Fruit fly (Drosophila melanogaster) whole organism, embryonic: Measurements from ENCODE around the gene CG6168.

Experiments
- Awh ChIP-seq: fragments of 200-800 bp; sonication (Bioruptor generic); IDR thresholded peaks from 2 replicates; pipeline ENCODE4, ENCODE4 v1.3.6; 2022; ENCODE audit warnings: missing biosample characterization, missing genetic modification characterization
- CG10267 ChIP-seq: fragments of 200-800 bp; sonication (Bioruptor generic); optimal IDR thresholded peaks from 2 replicates; lab custom pipeline; 2018; ENCODE audit warnings: missing biosample characterization, mild to moderate bottlenecking, missing genetic modification characterization, moderate library complexity
- CG10543 ChIP-seq: fragments of 200-800 bp; sonication (Bioruptor generic); optimal IDR thresholded peaks from 3 replicates; lab custom pipeline; 2017; ENCODE audit warnings: missing biosample characterization, mild to moderate bottlenecking, missing genetic modification characterization, moderate library complexity
- CG10979 ChIP-seq: fragments of 200-800 bp; sonication (Bioruptor generic); optimal IDR thresholded peaks from 2 replicates; lab custom pipeline; 2018; ENCODE audit warnings: missing biosample characterization, mild to moderate bottlenecking, missing genetic modification characterization, moderate library complexity
- CG11085 ChIP-seq: fragments of 200-800 bp; sonication (Bioruptor generic); IDR thresholded peaks from 2 replicates; pipeline ENCODE4 v1.3.6; 2022; ENCODE audit warnings: missing biosample characterization, missing genetic modification characterization
- CG12391 ChIP-seq: fragments of 200-800 bp; sonication (Bioruptor generic); optimal IDR thresholded peaks from 3 replicates; lab custom pipeline; 2018; ENCODE audit warnings: missing biosample characterization, mild to moderate bottlenecking, missing genetic modification characterization, moderate library complexity
- CG14441 ChIP-seq: fragments of 200-800 bp; sonication (Bioruptor generic); IDR thresholded peaks from 2 replicates; pipeline ENCODE4 v1.3.6; 2022; ENCODE audit warnings: missing biosample characterization, missing genetic modification characterization
- CG15696 ChIP-seq: fragments of 200-800 bp; sonication (Bioruptor generic); optimal IDR thresholded peaks from 2 replicates; lab custom pipeline; 2019; ENCODE audit warnings: missing biosample characterization, mild to moderate bottlenecking, missing genetic modification characterization, moderate library complexity
- CG1602 ChIP-seq: fragments of 200-800 bp; sonication (Bioruptor generic); optimal IDR thresholded peaks from 3 replicates; lab custom pipeline; 2016; ENCODE audit warnings: missing biosample characterization, missing genetic modification characterization
- CG17612 ChIP-seq: fragments of 200-800 bp; sonication (Bioruptor generic); IDR thresholded peaks from 2 replicates; pipeline ENCODE4 v1.3.6; 2022; ENCODE audit warnings: missing biosample characterization, missing genetic modification characterization
- CG17802 ChIP-seq: fragments of 200-800 bp; sonication (Bioruptor generic); optimal IDR thresholded peaks from 2 replicates; lab custom pipeline; 2018; ENCODE audit warnings: missing biosample characterization, mild to moderate bottlenecking, missing genetic modification characterization, moderate library complexity
- CG2116 ChIP-seq: fragments of 200-800 bp; sonication (Bioruptor generic); optimal IDR thresholded peaks from 3 replicates; lab custom pipeline; 2018; ENCODE audit warnings: missing biosample characterization, mild to moderate bottlenecking, missing genetic modification characterization
- CG32772 ChIP-seq: fragments of 200-800 bp; sonication (Bioruptor generic); IDR thresholded peaks from 2 replicates; pipeline ENCODE4 v1.3.6; 2022; ENCODE audit warnings: missing biosample characterization, missing genetic modification characterization
- CG3407 ChIP-seq: fragments of 200-800 bp; sonication (Bioruptor generic); optimal IDR thresholded peaks from 2 replicates; lab custom pipeline; 2018; ENCODE audit warnings: missing biosample characterization, mild to moderate bottlenecking, missing genetic modification characterization
- CG4360 ChIP-seq: fragments of 200-800 bp; sonication (Bioruptor generic); IDR thresholded peaks from 2 replicates; pipeline ENCODE4 v1.3.6; 2022; ENCODE audit warnings: missing biosample characterization, missing genetic modification characterization
- CG6175 ChIP-seq: fragments of 200-800 bp; sonication (Bioruptor generic); IDR thresholded peaks from 3 replicates; pipeline ENCODE4 v1.3.6; 2022; ENCODE audit warnings: missing biosample characterization, missing genetic modification characterization
- CG6689 ChIP-seq: fragments of 200-800 bp; sonication (Bioruptor generic); IDR thresholded peaks from 2 replicates; pipeline ENCODE4 v1.3.6; 2022; ENCODE audit warnings: missing biosample characterization, missing genetic modification characterization
- CG7556 ChIP-seq: fragments of 200-800 bp; sonication (Bioruptor generic); optimal IDR thresholded peaks from 2 replicates; lab custom pipeline; 2017; ENCODE audit warnings: missing biosample characterization, mild to moderate bottlenecking, missing genetic modification characterization
- CG7839 ChIP-seq: fragments of 200-800 bp; sonication (Bioruptor generic); optimal IDR thresholded peaks from 3 replicates; lab custom pipeline; 2018; ENCODE audit warnings: missing biosample characterization, mild to moderate bottlenecking, missing genetic modification characterization, moderate library complexity
- CG8089 ChIP-seq: fragments of 200-800 bp; sonication (Bioruptor generic); optimal IDR thresholded peaks from 3 replicates; lab custom pipeline; 2016; ENCODE audit warnings: missing biosample characterization, missing genetic modification characterization
- CG9437 ChIP-seq: fragments of 200-800 bp; sonication (Bioruptor generic); optimal IDR thresholded peaks from 2 replicates; lab custom pipeline; 2018; ENCODE audit warnings: missing biosample characterization, mild to moderate bottlenecking, missing genetic modification characterization
- CG9817 ChIP-seq: fragments of 200-800 bp; sonication (Bioruptor generic); optimal IDR thresholded peaks from 2 replicates; lab custom pipeline; 2018; ENCODE audit warnings: missing biosample characterization, mild to moderate bottlenecking, missing genetic modification characterization, moderate library complexity
- CG9932 ChIP-seq: fragments of 200-800 bp; sonication (Bioruptor generic); IDR thresholded peaks from 2 replicates; pipeline ENCODE4 v1.3.6; 2022; ENCODE audit warnings: missing biosample characterization, missing genetic modification characterization
- HHEX ChIP-seq: fragments of 200-800 bp; sonication (Bioruptor generic); optimal IDR thresholded peaks from 3 replicates; lab custom pipeline; 2017; ENCODE audit warnings: missing biosample characterization, mild to moderate bottlenecking, missing genetic modification characterization, missing genetic modification reagents
- MTF-1 ChIP-seq: fragments of 200-800 bp; sonication (Bioruptor generic); optimal IDR thresholded peaks from 2 replicates; lab custom pipeline; 2018; ENCODE audit warnings: missing biosample characterization, mild to moderate bottlenecking, missing genetic modification characterization, borderline replicate concordance
- Med ChIP-seq: fragments of 200-800 bp; sonication (Bioruptor generic); peaks from one replicate; lab custom pipeline; 2016; ENCODE audit warnings: missing biosample characterization, missing genetic modification characterization, mild to moderate bottlenecking, inconsistent platforms, moderate library complexity
- Vsx1 ChIP-seq: fragments of 200-800 bp; sonication (Bioruptor generic); optimal IDR thresholded peaks from 2 replicates; lab custom pipeline; 2017; ENCODE audit warnings: missing biosample characterization, mild to moderate bottlenecking, missing genetic modification characterization, missing genetic modification reagents
- Xbp1 ChIP-seq: fragments of 200-800 bp; sonication (Bioruptor generic); optimal IDR thresholded peaks from 3 replicates; lab custom pipeline; 2016; ENCODE audit warnings: missing biosample characterization, mild to moderate bottlenecking, missing genetic modification characterization
- abd-A ChIP-seq: fragments of 200-800 bp; sonication (Bioruptor generic); optimal IDR thresholded peaks from 3 replicates; lab custom pipeline; 2019; ENCODE audit warnings: missing biosample characterization, mild to moderate bottlenecking, missing genetic modification characterization, moderate library complexity
- aop ChIP-seq: fragments of 200-800 bp; sonication (Bioruptor generic); IDR thresholded peaks from 2 replicates; pipeline ENCODE4 v1.3.6; 2022; ENCODE audit warnings: missing biosample characterization, missing genetic modification characterization
- ash1 ChIP-seq: fragments of 200-800 bp; sonication (Bioruptor generic); optimal IDR thresholded peaks from 2 replicates; lab custom pipeline; 2018; ENCODE audit warnings: missing biosample characterization, mild to moderate bottlenecking, missing genetic modification characterization
- cato ChIP-seq: fragments of 200-800 bp; sonication (Bioruptor generic); optimal IDR thresholded peaks from 2 replicates; lab custom pipeline; 2016; ENCODE audit warnings: missing biosample characterization, missing genetic modification characterization, borderline replicate concordance
- chif ChIP-seq, 2 experiments: fragments of 200-800 bp; sonication (Bioruptor generic); optimal IDR thresholded peaks; 3 replicates each; lab custom pipeline; 2016; ENCODE audit warnings: missing biosample characterization in 2 of 2, missing genetic modification characterization in 2 of 2
- ci ChIP-seq: fragments of 200-800 bp; sonication (Bioruptor generic); IDR thresholded peaks from 3 replicates; pipeline ENCODE4 v1.3.6; 2022; ENCODE audit warnings: missing biosample characterization, missing genetic modification characterization
- crol ChIP-seq: fragments of 200-800 bp; sonication (Bioruptor generic); IDR thresholded peaks from 2 replicates; pipeline ENCODE4 v1.3.6; 2022; ENCODE audit warnings: missing biosample characterization, missing genetic modification characterization
- dmrt11E ChIP-seq: fragments of 200-800 bp; sonication (Bioruptor generic); optimal IDR thresholded peaks from 3 replicates; lab custom pipeline; 2018; ENCODE audit warnings: missing biosample characterization, mild to moderate bottlenecking, missing genetic modification characterization, moderate library complexity
- hbn ChIP-seq: fragments of 200-800 bp; sonication (Bioruptor generic); IDR thresholded peaks from 2 replicates; pipeline ENCODE4 v1.3.6; 2022; ENCODE audit warnings: missing biosample characterization, missing genetic modification characterization; ENCODE audit not compliant: partially characterized antibody
- insv ChIP-seq, 2 experiments: fragments of 200-800 bp; sonication (Bioruptor generic); optimal IDR thresholded peaks; 3 replicates each; lab custom pipeline; 2016 to 2018; ENCODE audit warnings: missing biosample characterization in 2 of 2, missing genetic modification characterization in 2 of 2
- jigr1 ChIP-seq: fragments of 200-800 bp; sonication (Bioruptor generic); IDR thresholded peaks from 3 replicates; pipeline ENCODE4 v1.3.6; 2022; ENCODE audit warnings: missing biosample characterization, missing genetic modification characterization
- kni ChIP-seq: fragments of 200-800 bp; sonication (Bioruptor generic); optimal IDR thresholded peaks from 3 replicates; lab custom pipeline; 2017; ENCODE audit warnings: mild to moderate bottlenecking, missing biosample characterization, missing genetic modification reagents, missing genetic modification characterization
- mld ChIP-seq: fragments of 200-800 bp; sonication (Bioruptor generic); IDR thresholded peaks from 3 replicates; pipeline ENCODE4 v1.3.6; 2022; ENCODE audit warnings: missing biosample characterization, missing genetic modification characterization; ENCODE audit not compliant: partially characterized antibody
- oc ChIP-seq: fragments of 200-800 bp; sonication (Bioruptor generic); optimal IDR thresholded peaks from 2 replicates; lab custom pipeline; 2018; ENCODE audit warnings: missing biosample characterization, mild to moderate bottlenecking, missing genetic modification characterization, moderate library complexity
- pnt ChIP-seq: fragments of 200-800 bp; sonication (Bioruptor generic); optimal IDR thresholded peaks from 3 replicates; lab custom pipeline; 2016; ENCODE audit warnings: missing biosample characterization, missing genetic modification characterization
- sqz ChIP-seq: fragments of 200-800 bp; sonication (Bioruptor generic); optimal IDR thresholded peaks from 3 replicates; lab custom pipeline; 2018; ENCODE audit warnings: missing biosample characterization, mild to moderate bottlenecking, missing genetic modification characterization
- sr ChIP-seq: fragments of 200-800 bp; sonication (Bioruptor generic); IDR thresholded peaks from 3 replicates; pipeline ENCODE4 v1.3.6; 2022; ENCODE audit warnings: missing biosample characterization, missing genetic modification characterization
- ttk ChIP-seq: fragments of 200-800 bp; sonication (Bioruptor generic); IDR thresholded peaks from 2 replicates; pipeline ENCODE4 v2.1.2; 2022; ENCODE audit warnings: missing biosample characterization, missing genetic modification characterization
- vvl ChIP-seq: fragments of 200-800 bp; sonication (Bioruptor generic); IDR thresholded peaks from 2 replicates; pipeline ENCODE4 v1.3.6; 2022; ENCODE audit warnings: missing biosample characterization, missing genetic modification characterization
- wdn ChIP-seq: fragments of 200-800 bp; sonication (Bioruptor generic); IDR thresholded peaks from 2 replicates; pipeline ENCODE4 v1.3.6; 2022; ENCODE audit warnings: missing biosample characterization, missing genetic modification characterization

Gene CG6168

DNA sequence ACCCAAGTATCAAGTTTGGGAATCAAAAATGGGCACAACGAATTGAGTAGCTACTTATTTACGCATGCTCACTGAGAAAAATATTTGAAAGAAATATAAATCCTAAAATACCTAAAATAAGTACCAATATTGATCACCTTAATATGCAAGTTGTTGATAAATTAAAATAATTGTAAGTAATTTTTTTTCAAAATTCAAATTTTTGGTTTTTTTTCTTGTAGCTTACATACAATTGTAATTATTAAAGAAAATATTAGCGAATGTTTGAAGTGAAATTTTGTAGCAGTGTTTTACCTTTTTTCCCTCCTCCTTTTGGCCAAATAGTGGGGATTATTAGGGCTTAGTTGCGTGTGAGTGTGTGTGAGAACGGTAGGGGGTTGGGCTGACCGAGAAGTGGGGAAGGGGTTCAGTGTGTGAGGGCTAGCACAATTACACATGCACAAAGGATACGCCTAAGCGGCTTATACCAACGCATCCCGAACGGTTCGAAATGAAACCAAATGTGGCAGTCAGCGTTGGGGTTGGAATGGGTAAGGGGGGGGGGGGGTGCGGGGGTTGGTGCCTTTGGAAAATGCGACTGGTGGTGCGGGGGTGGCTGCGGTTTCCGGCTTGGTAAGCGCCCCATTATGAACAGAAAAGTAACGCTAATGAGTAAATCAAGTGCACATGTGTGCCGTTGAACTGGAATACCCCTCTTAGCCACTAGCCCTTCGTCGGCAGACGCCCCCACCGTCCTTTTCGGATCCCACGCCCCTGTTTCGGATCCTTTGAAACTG lies 11.6 kb downstream of the CG6168 start (continued):
- no peak for TF ChIP-seq CG8089 (GFP tag; lab: Kevin White, UChicago)
- TF ChIP-seq CG7839 (tag; lab: Kevin White, UChicago): peak; percentile 48
- TF ChIP-seq CG9437 (GFP tag; lab: Kevin White, UChicago): peak; percentile 8
- TF ChIP-seq CG7556 (GFP tag; lab: Kevin White, UChicago): peak; percentile 24
- no peak for TF ChIP-seq cato
- TF ChIP-seq ash1 (GFP tag; lab: Kevin White, UChicago): no peak
- peak; percentile 2 for TF ChIP-seq Xbp1 (GFP tag; lab: Kevin White, UChicago)
- TF ChIP-seq CG3407 (GFP tag; lab: Kevin White, UChicago): no peak
- TF ChIP-seq CG12391: peak; percentile 65
- no peak for TF ChIP-seq CG32772 (GFP tag; lab: Robert Waterston, UW)
- peak; percentile 70 for TF ChIP-seq CG10979 (tag; lab: Kevin White, UChicago)
- 0 out of 2 replicates have a peak, but pooled peaks have one; percentile 20 for TF ChIP-seq CG17612 (GFP tag; lab: Robert Waterston, UW)
- TF ChIP-seq jigr1: no peak
- TF ChIP-seq CG2116 (GFP tag; lab: Kevin White, UChicago): no peak
- TF ChIP-seq chif (GFP tag; optimal IDR thresholded peaks at IDR 0.05; lab: Kevin White, UChicago): peak in 1 of 2 experiments; percentile 5
- TF ChIP-seq CG6175 (GFP tag; lab: Robert Waterston, UW): peak; percentile 47; the same call in 1 of the 3 replicates
- no peak for TF ChIP-seq aop (GFP tag; lab: Robert Waterston, UW)
- TF ChIP-seq CG1602 (GFP tag; lab: Kevin White, UChicago): peak; percentile 1
- peak; percentile 94 for TF ChIP-seq oc (tag; lab: Kevin White, UChicago)
- TF ChIP-seq CG10267: peak; percentile 54
- TF ChIP-seq ci (GFP tag; lab: Robert Waterston, UW): no peak
- 0 out of 2 replicates have a peak, but pooled peaks have one; percentile 25 for TF ChIP-seq ttk (GFP tag; lab: Robert Waterston, UW)
- peak; percentile 33 for TF ChIP-seq CG15696
- no peak for TF ChIP-seq pnt (GFP tag; lab: Kevin White, UChicago)
- no peak for TF ChIP-seq wdn
- peak; percentile 27 for TF ChIP-seq abd-A (tag; lab: Kevin White, UChicago)
- 0 out of 2 replicates have a peak, but pooled peaks have one; percentile 26 for TF ChIP-seq CG9932 (GFP tag; lab: Robert Waterston, UW)
- no peak for TF ChIP-seq CG4360 (GFP tag; lab: Robert Waterston, UW)
- TF ChIP-seq dmrt11E: peak; percentile 79

DNA sequence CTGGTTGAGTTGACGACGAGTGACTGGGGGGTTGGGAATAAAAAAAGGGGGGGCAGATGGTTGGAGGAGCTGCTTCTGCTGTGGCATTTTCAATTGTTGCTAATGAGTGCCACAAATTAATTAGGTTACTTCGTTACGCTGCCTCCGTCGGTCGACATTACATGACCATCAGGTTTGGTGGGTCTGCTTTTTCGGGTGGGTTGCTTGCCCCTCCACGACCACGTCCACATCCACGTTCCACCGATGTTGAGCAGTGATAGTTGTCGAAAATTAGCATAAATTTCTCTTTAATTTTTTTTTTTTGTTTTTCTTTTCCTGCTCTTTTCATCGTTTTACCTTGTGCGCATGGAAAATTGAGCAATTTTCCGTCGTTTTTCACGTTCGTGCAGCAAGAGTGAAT lies 13.0 kb downstream of the CG6168 start:
- peak; percentile 14 for TF ChIP-seq HHEX (GFP tag; lab: Kevin White, UChicago)
- peak; percentile 30 for TF ChIP-seq Vsx1
- TF ChIP-seq CG10543: peak; percentile 1
- peak; percentile 41; the same call in 1 of the 3 replicates for TF ChIP-seq CG6175 (GFP tag; lab: Robert Waterston, UW)
- 0 out of 2 replicates have a peak, but pooled peaks have one; percentile 17 for TF ChIP-seq CG14441 (GFP tag; lab: Robert Waterston, UW)
- TF ChIP-seq mld (GFP tag; lab: Robert Waterston, UW): no peak
- TF ChIP-seq CG17802: no peak
- peak; percentile 50 for TF ChIP-seq crol (GFP tag; lab: Robert Waterston, UW)
- no peak for TF ChIP-seq CG9817 (tag; lab: Kevin White, UChicago)
- TF ChIP-seq sr (GFP tag; lab: Robert Waterston, UW): no peak
- 0 out of 3 replicates have a peak, but pooled peaks have one; percentile 33 for TF ChIP-seq ci (GFP tag; lab: Robert Waterston, UW)
- no peak for TF ChIP-seq hbn
- peak; percentile 63 for TF ChIP-seq sqz (GFP tag; lab: Kevin White, UChicago)
- TF ChIP-seq Med (GFP tag; lab: Kevin White, UChicago): peak; percentile 53
- TF ChIP-seq vvl (GFP tag; lab: Robert Waterston, UW): peak; percentile 64; the same call in 1 of the 2 replicates
- TF ChIP-seq MTF-1: no peak
- TF ChIP-seq CG6689: 0 out of 2 replicates have a peak, but pooled peaks have one; percentile 12
- TF ChIP-seq kni (GFP tag; lab: Kevin White, UChicago): peak; percentile 17
- TF ChIP-seq CG11085 (GFP tag; lab: Robert Waterston, UW): no peak
- TF ChIP-seq Awh: peak; percentile 89
- no peak for TF ChIP-seq insv (GFP tag; optimal IDR thresholded peaks at IDR 0.05; lab: Kevin White, UChicago)
